Comparison of ENCODE assay signal across 2 worm cellular contexts in the genomic region with DNA sequence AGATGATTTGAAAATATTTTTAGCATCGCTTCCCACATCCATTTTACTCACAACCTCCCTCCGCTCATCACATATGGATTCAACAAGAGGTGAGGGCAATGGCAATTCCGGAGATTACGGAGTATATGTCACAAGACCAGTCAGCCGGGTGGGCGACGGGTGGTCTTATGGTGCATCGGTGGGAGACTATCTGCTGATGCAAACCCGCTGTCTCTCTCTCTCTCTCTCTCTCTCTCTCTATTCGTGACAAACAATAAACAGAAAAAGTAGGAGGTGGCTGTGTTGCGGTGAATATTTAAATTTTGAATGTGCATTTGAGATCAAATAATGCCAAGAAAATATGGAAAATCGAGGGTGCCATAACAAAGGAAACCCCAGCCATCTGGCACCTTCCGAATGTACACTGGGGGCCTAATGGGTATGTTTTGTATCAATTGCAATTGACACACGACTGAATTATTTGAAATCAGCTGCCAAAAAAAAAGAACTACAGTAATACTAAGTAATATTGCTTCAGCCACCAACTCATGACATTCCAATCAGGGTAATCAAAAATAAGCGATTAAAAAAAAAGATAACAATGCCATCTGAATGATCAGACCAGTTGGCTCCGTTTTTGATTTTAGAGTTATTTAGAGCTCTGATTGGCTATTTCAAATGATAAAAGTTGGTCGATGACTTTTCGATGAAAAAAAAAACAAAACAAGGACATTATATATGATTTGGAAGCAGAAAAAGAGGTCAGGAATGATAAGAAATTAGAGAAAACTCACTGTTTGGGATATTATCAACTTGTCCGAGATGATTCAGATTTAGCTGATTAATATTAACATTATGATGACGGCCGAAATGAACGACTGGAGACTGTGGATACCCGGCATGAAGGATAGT.
TF ChIP-seq lines count a peak whose summit lies in the region.

No protein-coding gene starts in this region.

TF ChIP-seq in whole organism, L2 larva, 48 proteins besides CTCF, POLR2A, EP300 and RAD21 (continued from another document):
- TF ChIP-seq peb-1 (tag; optimal IDR thresholded peaks at IDR 0.05; lab: Kevin White, UChicago) (no peak), unc-39 (tag; optimal IDR thresholded peaks at IDR 0.05; lab: Kevin White, UChicago) (no peak), R02D3.7 (tag; optimal IDR thresholded peaks at IDR 0.05; lab: Kevin White, UChicago) (no peak), ztf-1 (GFP tag; conservative IDR thresholded peaks at IDR 0.05; lab: Robert Waterston, UW) (no peak), sem-4 (tag; optimal IDR thresholded peaks at IDR 0.05; lab: Kevin White, UChicago) (no peak), unc-62 (GFP tag; optimal IDR thresholded peaks at IDR 0.05; lab: Kevin White, UChicago) (no peak), alr-1 (tag; optimal IDR thresholded peaks at IDR 0.05; lab: Kevin White, UChicago) (no peak), sma-3 (GFP tag; optimal IDR thresholded peaks at IDR 0.05; lab: Kevin White, UChicago) (no peak), crh-2 (tag; optimal IDR thresholded peaks at IDR 0.05; lab: Kevin White, UChicago) (no peak), C34F6.9 (tag; optimal IDR thresholded peaks at IDR 0.05; lab: Kevin White, UChicago) (peak; percentile 7), mdl-1 (tag; optimal IDR thresholded peaks at IDR 0.05; lab: Kevin White, UChicago) (no peak), fos-1 (tag; optimal IDR thresholded peaks at IDR 0.05; lab: Kevin White, UChicago) (no peak), lin-39 (tag; optimal IDR thresholded peaks at IDR 0.05; lab: Kevin White, UChicago) (no peak), F13H6.1 (tag; optimal IDR thresholded peaks at IDR 0.05; lab: Kevin White, UChicago) (no peak), gmeb-1 (tag; optimal IDR thresholded peaks at IDR 0.05; lab: Kevin White, UChicago) (peak; percentile 12), elt-1 (tag; optimal IDR thresholded peaks at IDR 0.05; lab: Kevin White, UChicago) (no peak), mbf-1 (tag; optimal IDR thresholded peaks at IDR 0.05; lab: Kevin White, UChicago) (no peak), nhr-77 (tag; optimal IDR thresholded peaks at IDR 0.05; lab: Kevin White, UChicago) (no peak), ztf-4 (tag; optimal IDR thresholded peaks at IDR 0.05; lab: Kevin White, UChicago) (no peak), ZK546.5 (tag; optimal IDR thresholded peaks at IDR 0.05; lab: Kevin White, UChicago) (no peak), nhr-129 (tag; optimal IDR thresholded peaks at IDR 0.05; lab: Kevin White, UChicago) (peak; percentile 79), egl-27 (tag; optimal IDR thresholded peaks at IDR 0.05; lab: Kevin White, UChicago) (no peak), sma-9 (GFP tag; optimal IDR thresholded peaks at IDR 0.05; lab: Kevin White, UChicago) (peak; percentile 16), sma-9 (tag; optimal IDR thresholded peaks at IDR 0.05; lab: Kevin White, UChicago) (no peak), nhr-12 (tag; optimal IDR thresholded peaks at IDR 0.05; lab: Kevin White, UChicago) (no peak), unc-55 (GFP tag; optimal IDR thresholded peaks at IDR 0.05; lab: Kevin White, UChicago) (peak; percentile 6), ztf-11 (tag; optimal IDR thresholded peaks at IDR 0.05; lab: Kevin White, UChicago) (no peak), nhr-6 (tag; optimal IDR thresholded peaks at IDR 0.05; lab: Kevin White, UChicago) (no peak)
TF ChIP-seq in whole organism, L2 larva: peak in this region for 7.

TF ChIP-seq in whole organism, L4 larva, 104 proteins besides CTCF, POLR2A, EP300 and RAD21 (continued from another document):
- TF ChIP-seq hlh-11 (tag; optimal IDR thresholded peaks at IDR 0.05; lab: Kevin White, UChicago) (peak; percentile 49), lin-13 (GFP tag; optimal IDR thresholded peaks at IDR 0.05; lab: Kevin White, UChicago) (peak; percentile 31), zfp-2 (tag; optimal IDR thresholded peaks at IDR 0.05; lab: Kevin White, UChicago) (no peak), lsy-2 (tag; optimal IDR thresholded peaks at IDR 0.05; lab: Kevin White, UChicago) (no peak), madf-5 (GFP tag; IDR thresholded peaks at IDR 0.05; lab: Robert Waterston, UW) (peak in 1 of 2 experiments; percentile 2; a peak in 1 of 4 replicates), ama-1 (optimal IDR thresholded peaks at IDR 0.05; lab: Kevin White, UChicago) (peak; percentile 73), lin-29 (GFP tag; IDR thresholded peaks at IDR 0.05; lab: Robert Waterston, UW) (no peak), hlh-30 (tag; optimal IDR thresholded peaks at IDR 0.05; lab: Kevin White, UChicago; ENCODE audit: insufficient read depth) (peak; percentile 91), aha-1 (tag; lab: Kevin White, UChicago) (peak; percentile 98), gei-8 (GFP tag; optimal IDR thresholded peaks at IDR 0.05; lab: Kevin White, UChicago) (no peak), zfp-3 (GFP tag; conservative IDR thresholded peaks at IDR 0.05; lab: Robert Waterston, UW) (0 out of 2 replicates have a peak, but pooled peaks have one; percentile 22), T26A8.4 (GFP tag; IDR thresholded peaks at IDR 0.05; lab: Robert Waterston, UW) (no peak), ceh-82 (tag; optimal IDR thresholded peaks at IDR 0.05; lab: Kevin White, UChicago) (no peak), vab-7 (GFP tag; IDR thresholded peaks at IDR 0.05; lab: Robert Waterston, UW) (peak; percentile 53; the same call in 1 of the 2 replicates), jun-1 (tag; optimal IDR thresholded peaks at IDR 0.05; lab: Kevin White, UChicago) (no peak), snpc-1.2 (GFP tag; IDR thresholded peaks at IDR 0.05; lab: Robert Waterston, UW) (peak; percentile 56; the same call in 1 of the 2 replicates), dmd-8 (GFP tag; IDR thresholded peaks at IDR 0.05; lab: Robert Waterston, UW) (no peak), Y105C5A.15 (GFP tag; IDR thresholded peaks at IDR 0.05; lab: Robert Waterston, UW) (peak; percentile 63; the same call in 1 of the 2 replicates), ces-1 (GFP tag; optimal IDR thresholded peaks at IDR 0.05; lab: Kevin White, UChicago) (no peak), hmg-1.1 (GFP tag; IDR thresholded peaks at IDR 0.05; lab: Robert Waterston, UW) (no peak), nhr-237 (tag; optimal IDR thresholded peaks at IDR 0.05; lab: Kevin White, UChicago) (no peak), zip-11 (GFP tag; IDR thresholded peaks at IDR 0.05; lab: Robert Waterston, UW) (0 out of 2 replicates have a peak, but pooled peaks have one; percentile 15), Y75B8A.6 (GFP tag; IDR thresholded peaks at IDR 0.05; lab: Robert Waterston, UW) (peak; percentile 33; the same call in 1 of the 2 replicates), nhr-42 (GFP tag; IDR thresholded peaks at IDR 0.05; lab: Robert Waterston, UW) (no peak), tra-1 (GFP tag; IDR thresholded peaks at IDR 0.05; lab: Robert Waterston, UW) (0 out of 2 replicates have a peak, but pooled peaks have one; percentile 14), daf-19 (GFP tag; conservative IDR thresholded peaks at IDR 0.05; lab: Robert Waterston, UW) (no peak), lin-1 (GFP tag; IDR thresholded peaks at IDR 0.05; lab: Robert Waterston, UW) (no peak), nhr-41 (GFP tag; IDR thresholded peaks at IDR 0.05; lab: Robert Waterston, UW) (peak; percentile 58; the same call in 1 of the 2 replicates), aly-2 (tag; optimal IDR thresholded peaks at IDR 0.05; lab: Kevin White, UChicago) (no peak), daf-16 (GFP tag; optimal IDR thresholded peaks at IDR 0.05; lab: Kevin White, UChicago) (no peak), daf-16 (tag; optimal IDR thresholded peaks at IDR 0.05; lab: Kevin White, UChicago) (peak; percentile 14), dmd-6 (GFP tag; IDR thresholded peaks at IDR 0.05; lab: Robert Waterston, UW) (peak; percentile 21)
